Fruit fly (Drosophila melanogaster) whole organism, wandering third instar larva: ENCODE measurements around the gene CG10993.

Experiments used
- Abd-B ChIP-seq: fragments of >200 bp; optimal IDR thresholded peaks from 2 replicates; lab custom pipeline; 2017; ENCODE audit warnings: missing biosample characterization, missing genetic modification characterization
- CrebA ChIP-seq: fragments of 200-800 bp; sonication (Bioruptor generic); optimal IDR thresholded peaks from 2 replicates; lab custom pipeline; 2016; ENCODE audit warnings: missing biosample characterization, mild to moderate bottlenecking, missing genetic modification characterization, borderline replicate concordance
- Dfd ChIP-seq: fragments of >200 bp; optimal IDR thresholded peaks from 2 replicates; lab custom pipeline; 2017; ENCODE audit warnings: missing biosample characterization, missing genetic modification characterization
- HLH106 ChIP-seq: fragments of 200-800 bp; optimal IDR thresholded peaks from 3 replicates; lab custom pipeline; 2019; ENCODE audit warnings: missing biosample characterization, mild to moderate bottlenecking, missing genetic modification characterization, moderate library complexity
- Jra ChIP-seq: sonication (Bioruptor generic); optimal IDR thresholded peaks from 2 replicates; lab custom pipeline; 2016; ENCODE audit warnings: missing biosample characterization, missing genetic modification characterization
- Mio ChIP-seq: sonication (Bioruptor generic); optimal IDR thresholded peaks from 2 replicates; lab custom pipeline; 2016; ENCODE audit warnings: missing biosample characterization, missing genetic modification characterization
- N ChIP-seq: fragments of >200 bp; optimal IDR thresholded peaks from 2 replicates; lab custom pipeline; 2018; ENCODE audit warnings: missing biosample characterization, missing external identifiers, missing genetic modification characterization
- OdsH ChIP-seq: fragments of 200-800 bp; sonication (Bioruptor generic); optimal IDR thresholded peaks from 2 replicates; lab custom pipeline; 2016; ENCODE audit warnings: missing biosample characterization, mild to moderate bottlenecking, missing genetic modification characterization
- Rel ChIP-seq, 2 experiments: fragments of 200-800 bp; sonication (Bioruptor generic) in 1 of 2; optimal IDR thresholded peaks; 2 replicates in 1 of 2; 3 replicates in 1 of 2; lab custom pipeline; 2016 to 2019; ENCODE audit warnings: mild to moderate bottlenecking in 2 of 2, missing biosample characterization in 2 of 2, missing genetic modification characterization in 2 of 2, moderate library complexity in 1 of 2
- Sp1 ChIP-seq: fragments of 200-800 bp; sonication (Bioruptor generic); optimal IDR thresholded peaks from 3 replicates; lab custom pipeline; 2019; ENCODE audit warnings: missing biosample characterization, mild to moderate bottlenecking, missing genetic modification characterization, moderate library complexity
- Vsx2 ChIP-seq: fragments of 200-300, 225-300 bp; sonication (Bioruptor generic); optimal IDR thresholded peaks from 2 replicates; lab custom pipeline; 2018; ENCODE audit warnings: missing biosample characterization, missing genetic modification characterization; ENCODE audit not compliant: partially characterized antibody
- br ChIP-seq: fragments of 200-800 bp; sonication (Bioruptor generic); optimal IDR thresholded peaks from 2 replicates; lab custom pipeline; 2016; ENCODE audit warnings: missing biosample characterization, missing genetic modification characterization
- brk ChIP-seq: fragments of 200-800 bp; sonication (Bioruptor generic); optimal IDR thresholded peaks from 2 replicates; lab custom pipeline; 2016; ENCODE audit warnings: missing biosample characterization, mild to moderate bottlenecking, missing genetic modification characterization
- dl ChIP-seq, 2 experiments: fragments of 175-275, 200-275 bp in 1 of 2; fragments of 200-275 bp in 1 of 2; sonication (Bioruptor generic); optimal IDR thresholded peaks; lab custom pipeline; 2018; ENCODE audit warnings: mild to moderate bottlenecking in 2 of 2, missing biosample characterization in 2 of 2, missing genetic modification characterization in 2 of 2, moderate library complexity in 2 of 2; ENCODE audit not compliant: partially characterized antibody in 2 of 2, insufficient read depth in 1 of 2
- dmrt93B ChIP-seq: fragments of 200-800 bp; sonication (Bioruptor generic); optimal IDR thresholded peaks from 2 replicates; lab custom pipeline; 2018; ENCODE audit warnings: missing biosample characterization, mild to moderate bottlenecking, missing genetic modification characterization
- ey ChIP-seq: fragments of 200-800 bp; sonication (Bioruptor generic); optimal IDR thresholded peaks from 2 replicates; lab custom pipeline; 2016; ENCODE audit warnings: missing biosample characterization, missing genetic modification characterization
- foxo ChIP-seq, 2 experiments: fragments of 200-800 bp; sonication (Bioruptor generic); optimal IDR thresholded peaks; 2 replicates in 1 of 2; 3 replicates in 1 of 2; lab custom pipeline; 2016 to 2017; ENCODE audit warnings: missing biosample characterization in 2 of 2, missing genetic modification characterization in 2 of 2
- fru ChIP-seq: fragments of 200-800 bp; sonication (Bioruptor generic); optimal IDR thresholded peaks from 3 replicates; lab custom pipeline; 2016; ENCODE audit warnings: missing biosample characterization, mild to moderate bottlenecking, missing genetic modification characterization
- h ChIP-seq: fragments of 200-800 bp; sonication (Bioruptor generic); optimal IDR thresholded peaks from 3 replicates; lab custom pipeline; 2016; ENCODE audit warnings: missing biosample characterization, mild to moderate bottlenecking, missing genetic modification characterization
- pan ChIP-seq: fragments of >200 bp; optimal IDR thresholded peaks from 2 replicates; lab custom pipeline; 2017
- psq ChIP-seq: fragments of 200-800 bp; sonication (Bioruptor generic); optimal IDR thresholded peaks from 3 replicates; lab custom pipeline; 2017; ENCODE audit warnings: missing biosample characterization, mild to moderate bottlenecking, missing genetic modification characterization, moderate library complexity
- rgr ChIP-seq: fragments of 200-800 bp; sonication (Bioruptor generic); optimal IDR thresholded peaks from 3 replicates; lab custom pipeline; 2016; ENCODE audit warnings: missing biosample characterization, mild to moderate bottlenecking, missing genetic modification characterization
- sv ChIP-seq: fragments of 200-800 bp; sonication (Bioruptor generic); optimal IDR thresholded peaks from 3 replicates; lab custom pipeline; 2016; ENCODE audit warnings: missing biosample characterization, missing genetic modification characterization
- usp ChIP-seq: fragments of >200 bp; optimal IDR thresholded peaks from 2 replicates; lab custom pipeline; 2017; ENCODE audit warnings: missing biosample characterization, missing genetic modification characterization
- woc ChIP-seq: sonication (Bioruptor generic); optimal IDR thresholded peaks from 2 replicates; lab custom pipeline; 2016; ENCODE audit warnings: missing biosample characterization, mild to moderate bottlenecking, missing genetic modification characterization

CG10993 gene

dm6 chrX:13753775-13754174 lies 37.1 kb downstream of the CG10993 start:
- TF ChIP-seq usp (no peak), psq (GFP tag; lab: Kevin White, UChicago) (no peak), brk (GFP tag; lab: Kevin White, UChicago) (no peak)

dm6 chrX:13753101-13753758 lies 37.7 kb downstream of the CG10993 start:
- TF ChIP-seq Dfd (GFP tag; lab: Kevin White, UChicago): no peak
- no peak for TF ChIP-seq Rel (GFP tag; optimal IDR thresholded peaks at IDR 0.05; lab: Kevin White, UChicago)
- peak; percentile 78 for TF ChIP-seq Rel (tag; optimal IDR thresholded peaks at IDR 0.05; lab: Kevin White, UChicago)
- no peak for TF ChIP-seq woc (GFP tag; lab: Kevin White, UChicago)
- peak; percentile 29 for TF ChIP-seq CrebA (GFP tag; lab: Kevin White, UChicago)
- TF ChIP-seq psq (GFP tag; lab: Kevin White, UChicago): peak; percentile 94
- TF ChIP-seq sv (GFP tag; lab: Kevin White, UChicago): no peak
- TF ChIP-seq N: no peak
- no peak for TF ChIP-seq pan (lab: Kevin White, UChicago)

DNA sequence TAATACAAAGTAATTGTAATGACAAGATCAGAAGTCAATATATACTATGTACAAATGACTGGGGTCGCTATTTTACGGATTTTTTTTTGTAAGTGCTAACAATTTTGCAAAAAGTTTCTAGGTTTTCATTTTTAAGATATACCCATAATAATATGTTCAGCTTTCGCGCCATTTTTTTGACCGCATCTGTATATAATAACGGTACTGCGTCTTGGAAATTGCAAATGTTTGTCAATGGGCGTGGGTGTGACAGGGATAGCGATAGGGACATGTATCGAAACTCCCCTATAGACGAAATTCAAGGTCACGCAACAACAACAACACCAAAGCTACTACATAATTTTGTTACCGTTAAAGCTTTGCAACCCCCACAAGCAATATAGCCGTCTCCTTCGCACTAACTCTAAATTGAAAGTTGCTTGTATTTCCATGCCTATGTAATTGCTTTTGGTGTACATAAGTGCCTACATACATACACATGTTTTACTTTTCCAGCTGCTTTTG lies 38.3 kb downstream of the CG10993 start:
- no peak for TF ChIP-seq pan (lab: Kevin White, UChicago)

dm6 chrX:13749873-13750241 lies 41.1 kb downstream of the CG10993 start:
- no peak for TF ChIP-seq ey (GFP tag; lab: Kevin White, UChicago)
- no peak for TF ChIP-seq brk (GFP tag; lab: Kevin White, UChicago)
- TF ChIP-seq Jra: no peak
- no peak for TF ChIP-seq woc (GFP tag; lab: Kevin White, UChicago)
- no peak for TF ChIP-seq Vsx2

DNA sequence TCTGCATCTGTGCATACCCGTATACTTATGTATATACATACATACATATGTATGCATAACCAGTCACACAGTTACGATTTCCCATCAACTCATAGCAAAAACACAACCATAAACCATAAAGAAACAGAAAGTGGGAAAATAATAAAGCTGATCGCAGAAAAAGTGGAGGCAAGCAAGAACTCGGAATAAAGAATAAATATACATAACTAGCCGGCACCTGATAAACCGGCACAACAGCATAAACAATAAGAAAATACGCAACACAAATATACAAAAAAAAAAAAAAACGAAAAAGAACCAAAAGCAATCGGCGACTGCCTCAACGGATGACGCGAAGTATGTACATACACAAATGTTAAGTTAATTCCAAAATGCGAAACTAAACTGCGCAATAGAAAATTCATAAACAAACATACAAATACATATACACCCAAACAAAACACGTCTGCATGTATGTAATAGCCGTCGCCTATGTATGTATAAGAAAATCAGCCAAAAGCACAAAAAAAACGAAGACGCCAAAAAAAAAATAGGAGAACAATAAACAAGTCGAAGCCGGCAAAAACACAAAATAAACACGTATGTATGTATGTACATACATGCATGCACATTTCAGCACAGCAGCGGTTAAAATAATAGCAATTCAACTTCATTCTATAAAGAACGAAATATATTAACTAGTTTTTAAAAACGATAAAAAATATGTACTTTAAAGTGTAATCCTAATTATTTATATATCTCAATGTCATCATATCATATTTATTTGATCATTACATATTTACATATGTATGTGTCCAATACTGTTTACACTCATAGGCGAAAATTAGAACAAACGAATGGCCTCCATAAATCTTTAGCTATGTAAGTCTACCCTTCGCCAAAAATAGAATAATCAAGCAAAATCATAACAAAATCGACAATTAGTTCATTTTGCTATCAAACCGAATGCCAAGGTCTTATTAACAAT lies 41.7 kb downstream of the CG10993 start:
- TF ChIP-seq usp (no peak), ey (GFP tag; lab: Kevin White, UChicago) (peak; percentile 42), foxo (GFP tag; optimal IDR thresholded peaks at IDR 0.05; lab: Kevin White, UChicago) (peak in 1 of 2 experiments; percentile 49), psq (GFP tag; lab: Kevin White, UChicago) (peak; percentile 58), rgr (GFP tag; lab: Kevin White, UChicago) (peak; percentile 41), dmrt93B (GFP tag; lab: Kevin White, UChicago) (peak; percentile 16), OdsH (peak; percentile 39), br (GFP tag; lab: Kevin White, UChicago) (peak; percentile 1), sv (GFP tag; lab: Kevin White, UChicago) (peak; percentile 60), Abd-B (no peak), fru (peak; percentile 53), Sp1 (peak; percentile 51), dl (GFP tag; optimal IDR thresholded peaks at IDR 0.05; lab: Kevin White, UChicago; ENCODE audit: insufficient read depth in 1 of 2, partially characterized antibody in 2 of 2) (no peak), Mio (GFP tag; lab: Kevin White, UChicago) (no peak), h (GFP tag; lab: Kevin White, UChicago) (peak; percentile 25), Rel (GFP tag; optimal IDR thresholded peaks at IDR 0.05; lab: Kevin White, UChicago) (no peak), Rel (tag; optimal IDR thresholded peaks at IDR 0.05; lab: Kevin White, UChicago) (peak; percentile 42), HLH106 (tag; lab: Kevin White, UChicago) (peak; percentile 38), woc (GFP tag; lab: Kevin White, UChicago) (peak; percentile 14)
